Comparison of ENCODE assay signal across 1 fruit fly cellular context in the genomic region with DNA sequence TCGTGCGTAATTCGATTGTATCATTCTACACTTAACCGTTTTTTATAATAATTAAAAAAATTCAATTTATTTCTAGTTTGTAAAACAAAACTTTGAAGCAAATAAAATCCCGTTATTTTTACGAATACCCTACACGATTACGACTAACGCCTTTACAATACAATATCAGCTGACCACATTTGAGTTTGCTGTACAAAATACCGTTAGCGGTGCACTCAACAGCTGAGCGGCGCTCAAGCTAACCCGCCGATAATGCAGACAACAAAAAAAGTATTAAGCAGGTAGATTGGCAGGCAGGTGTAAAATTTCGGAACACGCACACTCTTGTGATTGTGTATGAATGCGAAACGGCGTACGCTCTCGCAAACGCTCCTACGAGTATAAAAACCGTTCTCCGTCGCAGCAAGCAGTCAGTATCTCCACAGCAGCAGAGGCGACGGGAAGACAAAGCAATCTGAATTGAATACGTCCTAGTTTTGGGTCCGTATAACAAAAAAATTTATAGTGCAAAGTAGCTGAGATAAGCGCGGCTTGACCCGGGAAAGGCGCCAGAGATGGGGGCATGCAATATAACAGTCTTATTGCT.
TF ChIP-seq lines count a peak whose summit lies in the region.

A gene (plus strand): TSS at position 210 of the 586 bp plus-strand sequence.

TF ChIP-seq in whole organism, embryonic, 481 proteins besides CTCF, POLR2A, EP300 and RAD21 (continued from another document and continues in another):
- no peak for TF ChIP-seq CG12744 (GFP tag; optimal IDR thresholded peaks at IDR 0.05; lab: Kevin White, UChicago)
- no peak for TF ChIP-seq dmrt99B (tag; optimal IDR thresholded peaks at IDR 0.05; lab: Kevin White, UChicago)
- TF ChIP-seq esg (GFP tag; conservative IDR thresholded peaks at IDR 0.05; lab: Robert Waterston, UW), result no peak
- no peak for TF ChIP-seq CG10565 (GFP tag; optimal IDR thresholded peaks at IDR 0.05; lab: Kevin White, UChicago)
- TF ChIP-seq CG4617 (GFP tag; optimal IDR thresholded peaks at IDR 0.05; lab: Kevin White, UChicago; ENCODE audit: borderline replicate concordance), result no peak
- peak; percentile 37 for TF ChIP-seq phol (tag; optimal IDR thresholded peaks at IDR 0.05; lab: Kevin White, UChicago)
- no peak for TF ChIP-seq usp (GFP tag; optimal IDR thresholded peaks at IDR 0.05; lab: Kevin White, UChicago)
- TF ChIP-seq CG11696 (GFP tag; IDR thresholded peaks at IDR 0.05; lab: Robert Waterston, UW), result no peak
- TF ChIP-seq CG32767 (GFP tag; IDR thresholded peaks at IDR 0.05; lab: Robert Waterston, UW), result no peak
- TF ChIP-seq CG1647 (GFP tag; optimal IDR thresholded peaks at IDR 0.05; lab: Kevin White, UChicago), result no peak
- TF ChIP-seq CG12219 (GFP tag; optimal IDR thresholded peaks at IDR 0.05; lab: Kevin White, UChicago), result no peak
- peak; percentile 14 for TF ChIP-seq CG8924 (tag; optimal IDR thresholded peaks at IDR 0.05; lab: Kevin White, UChicago)
- peak; percentile 34; the same call in 1 of the 2 replicates for TF ChIP-seq Bgb (GFP tag; IDR thresholded peaks at IDR 0.05; lab: Robert Waterston, UW; ENCODE audit: partially characterized antibody)
- no peak for TF ChIP-seq Side (GFP tag; optimal IDR thresholded peaks at IDR 0.05; lab: Kevin White, UChicago)
- TF ChIP-seq CG17568 (GFP tag; optimal IDR thresholded peaks at IDR 0.05; lab: Kevin White, UChicago), result no peak
- no peak for TF ChIP-seq CrebB (tag; optimal IDR thresholded peaks at IDR 0.05; lab: Kevin White, UChicago)
- TF ChIP-seq CG30431 (GFP tag; optimal IDR thresholded peaks at IDR 0.05; lab: Kevin White, UChicago), result no peak
- TF ChIP-seq Oaz (GFP tag; IDR thresholded peaks at IDR 0.05; lab: Robert Waterston, UW), result no peak
- no peak for TF ChIP-seq abd-A (tag; optimal IDR thresholded peaks at IDR 0.05; lab: Kevin White, UChicago)
- TF ChIP-seq CG7271 (tag; optimal IDR thresholded peaks at IDR 0.05; lab: Kevin White, UChicago), result no peak
- TF ChIP-seq trem (tag; optimal IDR thresholded peaks at IDR 0.05; lab: Kevin White, UChicago), result peak; percentile 57
- TF ChIP-seq CG12104 (GFP tag; optimal IDR thresholded peaks at IDR 0.05; lab: Kevin White, UChicago), result no peak
- no peak for TF ChIP-seq Dfd (GFP tag; optimal IDR thresholded peaks at IDR 0.05; lab: Kevin White, UChicago)
- TF ChIP-seq br (optimal IDR thresholded peaks at IDR 0.05; lab: Kevin White, UChicago), result no peak
- no peak for TF ChIP-seq dimm (GFP tag; IDR thresholded peaks at IDR 0.05; lab: Robert Waterston, UW)
- TF ChIP-seq Hand (GFP tag; optimal IDR thresholded peaks at IDR 0.05; lab: Kevin White, UChicago), result no peak
- no peak for TF ChIP-seq Hr51 (GFP tag; optimal IDR thresholded peaks at IDR 0.05; lab: Kevin White, UChicago)
- no peak for TF ChIP-seq CG1603 (tag; optimal IDR thresholded peaks at IDR 0.05; lab: Kevin White, UChicago)
- no peak for TF ChIP-seq Sox100B (GFP tag; optimal IDR thresholded peaks at IDR 0.05; lab: Kevin White, UChicago)
- TF ChIP-seq CG4360 (GFP tag; IDR thresholded peaks at IDR 0.05; lab: Robert Waterston, UW), result no peak
- TF ChIP-seq CG8388 (GFP tag; optimal IDR thresholded peaks at IDR 0.05; lab: Kevin White, UChicago), result no peak
- peak; percentile 37 for TF ChIP-seq CG10267 (tag; optimal IDR thresholded peaks at IDR 0.05; lab: Kevin White, UChicago)
- no peak for TF ChIP-seq Dip2 (GFP tag; IDR thresholded peaks at IDR 0.05; lab: Robert Waterston, UW)
- no peak for TF ChIP-seq Bteb2 (GFP tag; optimal IDR thresholded peaks at IDR 0.05; lab: Kevin White, UChicago)
- no peak for TF ChIP-seq tx (GFP tag; optimal IDR thresholded peaks at IDR 0.05; lab: Kevin White, UChicago)
- no peak for TF ChIP-seq Mrtf (GFP tag; IDR thresholded peaks at IDR 0.05; lab: Robert Waterston, UW)
- TF ChIP-seq Antp (GFP tag; optimal IDR thresholded peaks at IDR 0.05; lab: Kevin White, UChicago), result no peak
- TF ChIP-seq Hmx (GFP tag; optimal IDR thresholded peaks at IDR 0.05; lab: Kevin White, UChicago), result no peak
- no peak for TF ChIP-seq grn (GFP tag; optimal IDR thresholded peaks at IDR 0.05; lab: Kevin White, UChicago)
- TF ChIP-seq Hr3 (GFP tag; optimal IDR thresholded peaks at IDR 0.05; lab: Kevin White, UChicago), result no peak
- peak; percentile 6 for TF ChIP-seq Ets97D (GFP tag; optimal IDR thresholded peaks at IDR 0.05; lab: Kevin White, UChicago)
- peak; percentile 36 for TF ChIP-seq BEAF-32 (GFP tag; optimal IDR thresholded peaks at IDR 0.05; lab: Kevin White, UChicago)
- no peak for TF ChIP-seq Rfx (GFP tag; IDR thresholded peaks at IDR 0.05; lab: Robert Waterston, UW)
- TF ChIP-seq Sin3A (optimal IDR thresholded peaks at IDR 0.05; lab: Kevin White, UChicago), result no peak
- no peak for TF ChIP-seq pita (GFP tag; optimal IDR thresholded peaks at IDR 0.05; lab: Kevin White, UChicago)
- no peak for TF ChIP-seq CG18619 (GFP tag; optimal IDR thresholded peaks at IDR 0.05; lab: Kevin White, UChicago)
- TF ChIP-seq CG1233 (GFP tag; optimal IDR thresholded peaks at IDR 0.05; lab: Kevin White, UChicago), result no peak
- 0 out of 2 replicates have a peak, but pooled peaks have one; percentile 35 for TF ChIP-seq unc-4 (GFP tag; IDR thresholded peaks at IDR 0.05; lab: Robert Waterston, UW; ENCODE audit: partially characterized antibody)
- TF ChIP-seq CG7786 (GFP tag; optimal IDR thresholded peaks at IDR 0.05; lab: Kevin White, UChicago), result no peak
- TF ChIP-seq CG6654 (GFP tag; optimal IDR thresholded peaks at IDR 0.05; lab: Kevin White, UChicago), result no peak
- TF ChIP-seq fd3F (GFP tag; optimal IDR thresholded peaks at IDR 0.05; lab: Kevin White, UChicago), result no peak
- TF ChIP-seq nerfin-1 (tag; optimal IDR thresholded peaks at IDR 0.05; lab: Kevin White, UChicago), result peak; percentile 3
- no peak for TF ChIP-seq sim (GFP tag; IDR thresholded peaks at IDR 0.05; lab: Robert Waterston, UW)
- TF ChIP-seq Pdp1 (GFP tag; optimal IDR thresholded peaks at IDR 0.05; lab: Kevin White, UChicago), result peak in 1 of 2 experiments; percentile 22
- no peak for TF ChIP-seq CG12236 (GFP tag; optimal IDR thresholded peaks at IDR 0.05; lab: Kevin White, UChicago)
- TF ChIP-seq Ravus (GFP tag; IDR thresholded peaks at IDR 0.05; lab: Robert Waterston, UW), result no peak
- TF ChIP-seq Elba2 (GFP tag; optimal IDR thresholded peaks at IDR 0.05; lab: Kevin White, UChicago), result no peak
- no peak for TF ChIP-seq Blimp-1 (GFP tag; optimal IDR thresholded peaks at IDR 0.05; lab: Kevin White, UChicago)
- TF ChIP-seq CG6175 (GFP tag; IDR thresholded peaks at IDR 0.05; lab: Robert Waterston, UW), result no peak
- TF ChIP-seq CG6272 (GFP tag; IDR thresholded peaks at IDR 0.05; lab: Robert Waterston, UW), result no peak
- no peak for TF ChIP-seq CG9609 (GFP tag; optimal IDR thresholded peaks at IDR 0.05; lab: Kevin White, UChicago)
- no peak for TF ChIP-seq CG8281 (tag; optimal IDR thresholded peaks at IDR 0.05; lab: Kevin White, UChicago)
- no peak for TF ChIP-seq trh (GFP tag; optimal IDR thresholded peaks at IDR 0.05; lab: Kevin White, UChicago)
- TF ChIP-seq Tbp (GFP tag; optimal IDR thresholded peaks at IDR 0.05; lab: Kevin White, UChicago), result no peak
- TF ChIP-seq CG15601 (tag; optimal IDR thresholded peaks at IDR 0.05; lab: Kevin White, UChicago), result no peak
- no peak for TF ChIP-seq Ssrp (tag; optimal IDR thresholded peaks at IDR 0.05; lab: Kevin White, UChicago)
- TF ChIP-seq CG15696 (tag; optimal IDR thresholded peaks at IDR 0.05; lab: Kevin White, UChicago), result no peak
- no peak for TF ChIP-seq lov (optimal IDR thresholded peaks at IDR 0.05; lab: Kevin White, UChicago)
- no peak for TF ChIP-seq lov (GFP tag; IDR thresholded peaks at IDR 0.05; lab: Robert Waterston, UW)
- no peak for TF ChIP-seq Rx (GFP tag; IDR thresholded peaks at IDR 0.05; lab: Robert Waterston, UW)
- no peak for TF ChIP-seq ind (GFP tag; optimal IDR thresholded peaks at IDR 0.05; lab: Kevin White, UChicago)
- no peak for TF ChIP-seq CG4730 (GFP tag; IDR thresholded peaks at IDR 0.05; lab: Robert Waterston, UW)
- no peak for TF ChIP-seq Ada2b (GFP tag; IDR thresholded peaks at IDR 0.05; lab: Robert Waterston, UW)
- TF ChIP-seq lbe (GFP tag; optimal IDR thresholded peaks at IDR 0.05; lab: Kevin White, UChicago), result no peak
- TF ChIP-seq CG4854 (GFP tag; optimal IDR thresholded peaks at IDR 0.05; lab: Kevin White, UChicago), result no peak
- no peak for TF ChIP-seq CG15269 (tag; optimal IDR thresholded peaks at IDR 0.05; lab: Kevin White, UChicago)
- TF ChIP-seq NfI (GFP tag; optimal IDR thresholded peaks at IDR 0.05; lab: Kevin White, UChicago), result no peak
- peak; percentile 4; the same call in 1 of the 3 replicates for TF ChIP-seq zen2 (GFP tag; IDR thresholded peaks at IDR 0.05; lab: Robert Waterston, UW; ENCODE audit: partially characterized antibody)
- TF ChIP-seq row (GFP tag; IDR thresholded peaks at IDR 0.05; lab: Robert Waterston, UW), result peak; percentile 34; the same call in 1 of the 3 replicates
- no peak for TF ChIP-seq CG18599 (GFP tag; optimal IDR thresholded peaks at IDR 0.05; lab: Kevin White, UChicago)
- no peak for TF ChIP-seq Aef1 (GFP tag; IDR thresholded peaks at IDR 0.05; lab: Robert Waterston, UW)
- no peak for TF ChIP-seq cas (GFP tag; IDR thresholded peaks at IDR 0.05; lab: Robert Waterston, UW)
- no peak for TF ChIP-seq CG6689 (GFP tag; IDR thresholded peaks at IDR 0.05; lab: Robert Waterston, UW)
- TF ChIP-seq CG1024 (GFP tag; IDR thresholded peaks at IDR 0.05; lab: Robert Waterston, UW), result no peak
- TF ChIP-seq CG18476 (GFP tag; optimal IDR thresholded peaks at IDR 0.05; lab: Kevin White, UChicago), result no peak
- TF ChIP-seq CG12155 (GFP tag; optimal IDR thresholded peaks at IDR 0.05; lab: Kevin White, UChicago), result no peak
- peak; percentile 34; the same call in 2 of the 3 replicates for TF ChIP-seq CG17361 (GFP tag; IDR thresholded peaks at IDR 0.05; lab: Robert Waterston, UW)
- no peak for TF ChIP-seq CG2678 (tag; optimal IDR thresholded peaks at IDR 0.05; lab: Kevin White, UChicago)
- TF ChIP-seq H15 (GFP tag; IDR thresholded peaks at IDR 0.05; lab: Robert Waterston, UW), result no peak
- no peak for TF ChIP-seq CG17912 (GFP tag; optimal IDR thresholded peaks at IDR 0.05; lab: Kevin White, UChicago)
- peak; percentile 75 for TF ChIP-seq Jarid2 (GFP tag; optimal IDR thresholded peaks at IDR 0.05; lab: Kevin White, UChicago)
- no peak for TF ChIP-seq grau (tag; optimal IDR thresholded peaks at IDR 0.05; lab: Kevin White, UChicago)
- TF ChIP-seq CG5245 (GFP tag; optimal IDR thresholded peaks at IDR 0.05; lab: Kevin White, UChicago), result no peak
- no peak for TF ChIP-seq Hsf (GFP tag; optimal IDR thresholded peaks at IDR 0.05; lab: Kevin White, UChicago)
- peak; percentile 73; the same call in 1 of the 2 replicates for TF ChIP-seq rib (GFP tag; IDR thresholded peaks at IDR 0.05; lab: Robert Waterston, UW)
- TF ChIP-seq B-H1 (GFP tag; IDR thresholded peaks at IDR 0.05; lab: Robert Waterston, UW), result no peak
- TF ChIP-seq Lim3 (GFP tag; IDR thresholded peaks at IDR 0.05; lab: Robert Waterston, UW), result no peak
- no peak for TF ChIP-seq aop (GFP tag; IDR thresholded peaks at IDR 0.05; lab: Robert Waterston, UW)
- no peak for TF ChIP-seq CG10366 (GFP tag; IDR thresholded peaks at IDR 0.05; lab: Robert Waterston, UW)
- TF ChIP-seq Dbx (GFP tag; IDR thresholded peaks at IDR 0.05; lab: Robert Waterston, UW), result no peak
- TF ChIP-seq Myb (GFP tag; optimal IDR thresholded peaks at IDR 0.05; lab: Kevin White, UChicago), result peak; percentile 37
- TF ChIP-seq mld (GFP tag; IDR thresholded peaks at IDR 0.05; lab: Robert Waterston, UW; ENCODE audit: partially characterized antibody), result no peak
- TF ChIP-seq CG14014 (GFP tag; IDR thresholded peaks at IDR 0.05; lab: Robert Waterston, UW), result no peak
- peak; percentile 28 for TF ChIP-seq oc (tag; optimal IDR thresholded peaks at IDR 0.05; lab: Kevin White, UChicago)
- TF ChIP-seq dpn (GFP tag; optimal IDR thresholded peaks at IDR 0.05; lab: Kevin White, UChicago), result no peak
- TF ChIP-seq CG7745 (tag; optimal IDR thresholded peaks at IDR 0.05; lab: Kevin White, UChicago), result no peak
- TF ChIP-seq crol (GFP tag; IDR thresholded peaks at IDR 0.05; lab: Robert Waterston, UW), result no peak
- TF ChIP-seq kay (GFP tag; optimal IDR thresholded peaks at IDR 0.05; lab: Kevin White, UChicago), result no peak
- TF ChIP-seq h (optimal IDR thresholded peaks at IDR 0.05; lab: Kevin White, UChicago), result no peak
- no peak for TF ChIP-seq CG11247 (GFP tag; IDR thresholded peaks at IDR 0.05; lab: Robert Waterston, UW)
- no peak for TF ChIP-seq CG4820 (GFP tag; optimal IDR thresholded peaks at IDR 0.05; lab: Kevin White, UChicago)
- TF ChIP-seq Oli (tag; optimal IDR thresholded peaks at IDR 0.05; lab: Kevin White, UChicago), result no peak
- no peak for TF ChIP-seq da (GFP tag; optimal IDR thresholded peaks at IDR 0.05; lab: Kevin White, UChicago)
- TF ChIP-seq NFAT (GFP tag; IDR thresholded peaks at IDR 0.05; lab: Robert Waterston, UW), result no peak
- TF ChIP-seq CG7987 (GFP tag; optimal IDR thresholded peaks at IDR 0.05; lab: Kevin White, UChicago), result no peak
- no peak for TF ChIP-seq PHDP (tag; optimal IDR thresholded peaks at IDR 0.05; lab: Kevin White, UChicago)
- TF ChIP-seq p53 (GFP tag; optimal IDR thresholded peaks at IDR 0.05; lab: Kevin White, UChicago), result peak; percentile 24
- TF ChIP-seq tll (GFP tag; optimal IDR thresholded peaks at IDR 0.05; lab: Kevin White, UChicago), result no peak
- TF ChIP-seq NC2β (GFP tag; optimal IDR thresholded peaks at IDR 0.05; lab: Kevin White, UChicago), result no peak
- no peak for TF ChIP-seq Camta (GFP tag; optimal IDR thresholded peaks at IDR 0.05; lab: Kevin White, UChicago)
- TF ChIP-seq yki (optimal IDR thresholded peaks at IDR 0.05; lab: Kevin White, UChicago), result no peak
- no peak for TF ChIP-seq CG3065 (GFP tag; optimal IDR thresholded peaks at IDR 0.05; lab: Kevin White, UChicago)
- TF ChIP-seq ci (GFP tag; IDR thresholded peaks at IDR 0.05; lab: Robert Waterston, UW), result 0 out of 3 replicates have a peak, but pooled peaks have one; percentile 57
- no peak for TF ChIP-seq sima (GFP tag; optimal IDR thresholded peaks at IDR 0.05; lab: Kevin White, UChicago)
- TF ChIP-seq CkIIα-i1 (GFP tag; IDR thresholded peaks at IDR 0.05; lab: Robert Waterston, UW), result no peak
- no peak for TF ChIP-seq CG11504 (tag; optimal IDR thresholded peaks at IDR 0.05; lab: Kevin White, UChicago)
- TF ChIP-seq CG8478 (optimal IDR thresholded peaks at IDR 0.05; lab: Kevin White, UChicago), result no peak
- no peak for TF ChIP-seq fd64A (GFP tag; optimal IDR thresholded peaks at IDR 0.05; lab: Kevin White, UChicago)
- no peak for TF ChIP-seq CG12769 (tag; optimal IDR thresholded peaks at IDR 0.05; lab: Kevin White, UChicago)
- peak; percentile 66 for TF ChIP-seq pros (GFP tag; optimal IDR thresholded peaks at IDR 0.05; lab: Kevin White, UChicago)
- TF ChIP-seq zf30C (GFP tag; optimal IDR thresholded peaks at IDR 0.05; lab: Kevin White, UChicago), result no peak
- no peak for TF ChIP-seq dan (GFP tag; IDR thresholded peaks at IDR 0.05; lab: Robert Waterston, UW)
